Fruit fly (Drosophila melanogaster) whole organism, embryonic: ENCODE data around the gene CG14220.

Experiments used
- Blimp-1 ChIP-seq: fragments of 200-800 bp; sonication (Bioruptor generic); optimal IDR thresholded peaks from 3 replicates; lab custom pipeline; 2018; ENCODE audit warnings: missing biosample characterization, missing genetic modification characterization, mild to moderate bottlenecking, moderate library complexity, missing genetic modification reagents
- C15 ChIP-seq: fragments of 200-800 bp; sonication (Bioruptor generic); IDR thresholded peaks from 3 replicates; pipeline ENCODE4 v1.3.6; 2022; ENCODE audit warnings: missing biosample characterization, missing genetic modification characterization
- CG1024 ChIP-seq: fragments of 200-800 bp; sonication (Bioruptor generic); IDR thresholded peaks from 2 replicates; pipeline ENCODE4 v1.3.6; 2022; ENCODE audit warnings: missing biosample characterization, missing genetic modification characterization
- CG11085 ChIP-seq: fragments of 200-800 bp; sonication (Bioruptor generic); IDR thresholded peaks from 2 replicates; pipeline ENCODE4 v1.3.6; 2022; ENCODE audit warnings: missing biosample characterization, missing genetic modification characterization
- CG12659 ChIP-seq: fragments of 200-800 bp; sonication (Bioruptor generic); optimal IDR thresholded peaks from 3 replicates; lab custom pipeline; 2017; ENCODE audit warnings: mild to moderate bottlenecking, missing biosample characterization, missing genetic modification reagents, missing genetic modification characterization
- CG13287 ChIP-seq: fragments of 200-800 bp; sonication (Bioruptor generic); IDR thresholded peaks from 2 replicates; pipeline ENCODE4 v1.3.6; 2022; ENCODE audit warnings: missing biosample characterization, missing genetic modification characterization; ENCODE audit not compliant: partially characterized antibody
- CG14014 ChIP-seq: fragments of 200-800 bp; sonication (Bioruptor generic); IDR thresholded peaks from 2 replicates; pipeline ENCODE4 v1.3.6; 2022; ENCODE audit warnings: missing biosample characterization, missing genetic modification characterization
- CG16815 ChIP-seq: fragments of 200-800 bp; sonication (Bioruptor generic); optimal IDR thresholded peaks from 3 replicates; lab custom pipeline; 2017; ENCODE audit warnings: missing biosample characterization, mild to moderate bottlenecking, missing genetic modification characterization
- CG17328 ChIP-seq: fragments of 200-800 bp; sonication (Bioruptor generic); IDR thresholded peaks from 2 replicates; pipeline ENCODE4 v1.3.6; 2022; ENCODE audit warnings: missing biosample characterization, missing genetic modification characterization
- CG17802 ChIP-seq: fragments of 200-800 bp; sonication (Bioruptor generic); optimal IDR thresholded peaks from 2 replicates; lab custom pipeline; 2018; ENCODE audit warnings: missing biosample characterization, mild to moderate bottlenecking, missing genetic modification characterization, moderate library complexity
- CG3407 ChIP-seq: fragments of 200-800 bp; sonication (Bioruptor generic); optimal IDR thresholded peaks from 2 replicates; lab custom pipeline; 2018; ENCODE audit warnings: missing biosample characterization, mild to moderate bottlenecking, missing genetic modification characterization
- CG6254 ChIP-seq: fragments of 200-800 bp; sonication (Bioruptor generic); optimal IDR thresholded peaks from 3 replicates; lab custom pipeline; 2017; ENCODE audit warnings: mild to moderate bottlenecking, missing biosample characterization, missing genetic modification reagents, missing genetic modification characterization
- CG6689 ChIP-seq: fragments of 200-800 bp; sonication (Bioruptor generic); IDR thresholded peaks from 2 replicates; pipeline ENCODE4 v1.3.6; 2022; ENCODE audit warnings: missing biosample characterization, missing genetic modification characterization
- CG7963 ChIP-seq: fragments of 200-800 bp; sonication (Bioruptor generic); IDR thresholded peaks from 3 replicates; pipeline ENCODE4 v1.3.6; 2022; ENCODE audit warnings: missing biosample characterization, missing genetic modification characterization; ENCODE audit not compliant: partially characterized antibody
- CG8478 ChIP-seq: fragments of >200 bp; optimal IDR thresholded peaks from 2 replicates; lab custom pipeline; 2018
- CG9797 ChIP-seq: fragments of 200-800 bp; sonication (Bioruptor generic); optimal IDR thresholded peaks from 3 replicates; lab custom pipeline; 2018; ENCODE audit warnings: missing biosample characterization, mild to moderate bottlenecking, missing genetic modification characterization
- CHES-1-like ChIP-seq: fragments of 200-800 bp; sonication (Bioruptor generic); optimal IDR thresholded peaks from 2 replicates; lab custom pipeline; 2016; ENCODE audit warnings: missing biosample characterization, missing genetic modification characterization
- D19B ChIP-seq: fragments of 200-800 bp; sonication (Bioruptor generic); optimal IDR thresholded peaks from 2 replicates; lab custom pipeline; 2017; ENCODE audit warnings: missing biosample characterization, mild to moderate bottlenecking, missing genetic modification characterization
- Doc2 ChIP-seq: fragments of 200-800 bp; sonication (Bioruptor generic); IDR thresholded peaks from 2 replicates; pipeline ENCODE4 v1.3.6; 2022; ENCODE audit warnings: missing biosample characterization, missing genetic modification characterization
- Doc3 ChIP-seq: fragments of 200-800 bp; sonication (Bioruptor generic); IDR thresholded peaks from 3 replicates; pipeline ENCODE4 v1.3.6; 2022; ENCODE audit warnings: missing biosample characterization, missing genetic modification characterization; ENCODE audit not compliant: partially characterized antibody
- Ets65A ChIP-seq: fragments of 200-800 bp; sonication (Bioruptor generic); peaks from one replicate; lab custom pipeline; 2016; ENCODE audit warnings: missing biosample characterization, missing genetic modification characterization
- Hr78 ChIP-seq, 2 experiments: fragments of 200-800 bp in 1 of 2; fragments of >200 bp in 1 of 2; sonication (Bioruptor generic) in 1 of 2; optimal IDR thresholded peaks; 2 replicates each; lab custom pipeline; 2017 to 2019; ENCODE audit warnings: missing biosample characterization in 2 of 2, missing genetic modification characterization in 2 of 2, mild to moderate bottlenecking in 1 of 2, moderate library complexity in 1 of 2
- NC2α ChIP-seq: fragments of 200-800 bp; sonication (Bioruptor generic); optimal IDR thresholded peaks from 2 replicates; lab custom pipeline; 2016; ENCODE audit warnings: missing biosample characterization, missing genetic modification characterization
- Rfx ChIP-seq: fragments of 200-800 bp; sonication (Bioruptor generic); IDR thresholded peaks from 2 replicates; pipeline ENCODE4 v1.3.6; 2022; ENCODE audit warnings: missing biosample characterization, missing genetic modification characterization
- Spps ChIP-seq: fragments of 200-800 bp; sonication (Bioruptor generic); optimal IDR thresholded peaks from 2 replicates; lab custom pipeline; 2018; ENCODE audit warnings: missing biosample characterization, mild to moderate bottlenecking, missing genetic modification characterization
- aop ChIP-seq: fragments of 200-800 bp; sonication (Bioruptor generic); IDR thresholded peaks from 2 replicates; pipeline ENCODE4 v1.3.6; 2022; ENCODE audit warnings: missing biosample characterization, missing genetic modification characterization
- bcd ChIP-seq: fragments of 200-800 bp; sonication (Bioruptor generic); optimal IDR thresholded peaks from 2 replicates; lab custom pipeline; 2017; ENCODE audit warnings: missing biosample characterization, mild to moderate bottlenecking, missing genetic modification characterization
- chinmo ChIP-seq: fragments of 200-800 bp; sonication (Bioruptor generic); IDR thresholded peaks from 4 replicates; pipeline ENCODE4 v1.3.6; 2022; ENCODE audit warnings: missing biosample characterization, missing genetic modification characterization; ENCODE audit not compliant: partially characterized antibody
- gcm ChIP-seq: fragments of 200-800 bp; sonication (Bioruptor generic); optimal IDR thresholded peaks from 2 replicates; lab custom pipeline; 2019; ENCODE audit warnings: missing biosample characterization, mild to moderate bottlenecking, missing genetic modification characterization, moderate library complexity
- gcm2 ChIP-seq: fragments of 200-800 bp; sonication (Bioruptor generic); optimal IDR thresholded peaks from 2 replicates; lab custom pipeline; 2016; ENCODE audit warnings: missing biosample characterization, missing genetic modification characterization
- hb ChIP-seq: fragments of 200-800 bp; sonication (Bioruptor generic); IDR thresholded peaks from 3 replicates; pipeline ENCODE4 v1.3.6; 2022; ENCODE audit warnings: missing biosample characterization, missing genetic modification characterization; ENCODE audit not compliant: partially characterized antibody
- jigr1 ChIP-seq: fragments of 200-800 bp; sonication (Bioruptor generic); IDR thresholded peaks from 3 replicates; pipeline ENCODE4 v1.3.6; 2022; ENCODE audit warnings: missing biosample characterization, missing genetic modification characterization
- kay ChIP-seq: fragments of 200-800 bp; sonication (Bioruptor generic); optimal IDR thresholded peaks from 2 replicates; lab custom pipeline; 2016; ENCODE audit warnings: missing biosample characterization, missing genetic modification characterization
- lab ChIP-seq: fragments of 200-800 bp; sonication (Bioruptor generic); optimal IDR thresholded peaks from 3 replicates; lab custom pipeline; 2017; ENCODE audit warnings: missing biosample characterization, missing genetic modification characterization, mild to moderate bottlenecking, moderate library complexity, missing genetic modification reagents
- lbe ChIP-seq: fragments of 200-800 bp; sonication (Bioruptor generic); optimal IDR thresholded peaks from 2 replicates; lab custom pipeline; 2016; ENCODE audit warnings: missing biosample characterization, mild to moderate bottlenecking, missing genetic modification characterization
- mirr ChIP-seq: fragments of 200-800 bp; sonication (Bioruptor generic); optimal IDR thresholded peaks from 3 replicates; lab custom pipeline; 2018; ENCODE audit warnings: missing biosample characterization, mild to moderate bottlenecking, missing genetic modification characterization
- nau ChIP-seq: fragments of 200-800 bp; sonication (Bioruptor generic); optimal IDR thresholded peaks from 3 replicates; lab custom pipeline; 2017; ENCODE audit warnings: missing biosample characterization, mild to moderate bottlenecking, missing genetic modification characterization, missing genetic modification reagents
- org-1 ChIP-seq: fragments of 200-800 bp; sonication (Bioruptor generic); optimal IDR thresholded peaks from 2 replicates; lab custom pipeline; 2017; ENCODE audit warnings: missing biosample characterization, missing genetic modification characterization
- sd ChIP-seq: fragments of 200-800 bp; sonication (Bioruptor generic); optimal IDR thresholded peaks from 3 replicates; lab custom pipeline; 2018; ENCODE audit warnings: missing biosample characterization, mild to moderate bottlenecking, missing genetic modification characterization, moderate library complexity
- sens ChIP-seq: fragments of 200-800 bp; sonication (Bioruptor generic); peaks from one replicate; lab custom pipeline; 2016; ENCODE audit warnings: missing biosample characterization, missing genetic modification characterization
- sim ChIP-seq: fragments of 200-800 bp; sonication (Bioruptor generic); IDR thresholded peaks from 2 replicates; pipeline ENCODE4 v1.3.6; 2022; ENCODE audit warnings: missing biosample characterization, missing genetic modification characterization
- ssp ChIP-seq: fragments of 200-800 bp; sonication (Bioruptor generic); IDR thresholded peaks from 2 replicates; pipeline ENCODE4 v1.3.6; 2022; ENCODE audit warnings: missing biosample characterization, missing genetic modification characterization
- stwl ChIP-seq: fragments of 200-800 bp; sonication (Bioruptor generic); optimal IDR thresholded peaks from 3 replicates; lab custom pipeline; 2018; ENCODE audit warnings: missing biosample characterization, mild to moderate bottlenecking, missing genetic modification characterization, moderate library complexity
- tap ChIP-seq: fragments of 200-800 bp; optimal IDR thresholded peaks from 3 replicates; lab custom pipeline; 2019; ENCODE audit warnings: missing biosample characterization, mild to moderate bottlenecking, missing genetic modification characterization, moderate library complexity
- tgo ChIP-seq: fragments of 200-800 bp; sonication (Bioruptor generic); IDR thresholded peaks from 3 replicates; pipeline ENCODE4 v1.3.6; 2022; ENCODE audit warnings: missing biosample characterization, missing genetic modification characterization
- tio ChIP-seq: fragments of 200-800 bp; sonication (Bioruptor generic); optimal IDR thresholded peaks from 2 replicates; lab custom pipeline; 2017; ENCODE audit warnings: missing biosample characterization, missing genetic modification characterization, inconsistent platforms
- usp ChIP-seq: fragments of >200 bp; optimal IDR thresholded peaks from 2 replicates; lab custom pipeline; 2017; ENCODE audit warnings: missing biosample characterization, missing genetic modification characterization
- wdn ChIP-seq: fragments of 200-800 bp; sonication (Bioruptor generic); IDR thresholded peaks from 2 replicates; pipeline ENCODE4 v1.3.6; 2022; ENCODE audit warnings: missing biosample characterization, missing genetic modification characterization
- yki ChIP-seq: fragments of >200 bp; optimal IDR thresholded peaks from 3 replicates; lab custom pipeline; 2018
- zen2 ChIP-seq: fragments of 200-800 bp; sonication (Bioruptor generic); IDR thresholded peaks from 3 replicates; pipeline ENCODE4 v1.3.6; 2022; ENCODE audit warnings: missing biosample characterization, missing genetic modification characterization; ENCODE audit not compliant: partially characterized antibody
- zfh2 ChIP-seq: fragments of 200-800 bp; sonication (Bioruptor generic); optimal IDR thresholded peaks from 2 replicates; lab custom pipeline; 2016; ENCODE audit warnings: missing biosample characterization, missing genetic modification characterization

Gene CG14220

DNA sequence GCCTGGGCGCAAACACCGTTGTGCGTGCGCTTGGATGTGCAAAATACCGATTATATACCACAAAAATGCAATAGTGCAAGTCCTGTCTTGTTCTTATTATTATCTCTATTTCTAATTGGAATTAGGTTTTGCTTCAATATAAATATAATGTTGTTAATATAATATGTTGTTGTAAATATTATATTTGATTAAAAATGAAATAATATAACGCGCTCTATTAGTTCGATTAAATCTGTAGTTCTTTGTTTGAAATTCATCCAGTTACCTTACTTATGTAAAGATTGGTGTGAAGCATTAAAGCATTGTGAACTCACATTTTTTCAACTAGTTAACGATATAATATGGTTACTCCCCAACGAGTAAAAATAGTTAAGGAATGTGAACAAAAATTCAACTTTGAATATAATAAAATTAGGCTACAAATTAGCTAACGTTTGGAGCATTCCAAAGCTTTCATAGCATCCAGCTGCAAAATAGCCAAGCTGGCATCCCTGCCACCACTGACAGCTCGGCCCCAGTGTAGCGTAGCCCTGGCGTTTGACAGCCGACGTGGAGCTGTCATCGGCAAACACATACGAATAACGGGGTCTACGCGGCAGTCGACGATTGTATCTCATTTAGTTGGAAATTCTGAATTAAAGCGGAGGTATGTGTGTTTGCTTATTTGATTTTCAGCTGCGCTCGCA, 41.3 kb upstream of the CG14220 start, which contains the start of the genes CG12237 and Sec61gamma (continued):
- TF ChIP-seq C15 (GFP tag; lab: Robert Waterston, UW) (no peak), tgo (GFP tag; lab: Robert Waterston, UW) (no peak), CG12659 (GFP tag; lab: Kevin White, UChicago) (peak; percentile 77), Blimp-1 (GFP tag; lab: Kevin White, UChicago) (no peak), CG7963 (no peak), NC2α (no peak), nau (no peak), sens (GFP tag; lab: Kevin White, UChicago) (peak; percentile 71), gcm (GFP tag; lab: Kevin White, UChicago) (no peak), aop (no peak), CG13287 (GFP tag; lab: Robert Waterston, UW) (no peak; the same call in 1 of the 2 replicates), zen2 (GFP tag; lab: Robert Waterston, UW) (no peak), CG6689 (GFP tag; lab: Robert Waterston, UW) (no peak), jigr1 (GFP tag; lab: Robert Waterston, UW) (no peak), CG16815 (GFP tag; lab: Kevin White, UChicago) (no peak), CG3407 (GFP tag; lab: Kevin White, UChicago) (no peak), Doc3 (GFP tag; lab: Robert Waterston, UW) (no peak), CG11085 (GFP tag; lab: Robert Waterston, UW) (no peak), Spps (no peak), sim (GFP tag; lab: Robert Waterston, UW) (no peak), CG9797 (GFP tag; lab: Kevin White, UChicago) (peak; percentile 31), mirr (GFP tag; lab: Kevin White, UChicago) (peak; percentile 26), tio (GFP tag; lab: Kevin White, UChicago) (no peak), zfh2 (GFP tag; lab: Kevin White, UChicago) (peak; percentile 37), lab (GFP tag; lab: Kevin White, UChicago) (no peak), Rfx (GFP tag; lab: Robert Waterston, UW) (peak; percentile 72), ssp (GFP tag; lab: Robert Waterston, UW) (peak; percentile 30), CG8478 (lab: Kevin White, UChicago) (no peak), CG1024 (GFP tag; lab: Robert Waterston, UW) (no peak), usp (GFP tag; lab: Kevin White, UChicago) (no peak), gcm2 (GFP tag; lab: Kevin White, UChicago) (no peak), chinmo (GFP tag; lab: Robert Waterston, UW) (no peak), wdn (GFP tag; lab: Robert Waterston, UW) (no peak), D19B (GFP tag; lab: Kevin White, UChicago) (no peak), CG17802 (tag; lab: Kevin White, UChicago) (peak; percentile 15), CG14014 (GFP tag; lab: Robert Waterston, UW) (peak; percentile 9; the same call in 1 of the 2 replicates), CHES-1-like (GFP tag; lab: Kevin White, UChicago) (peak; percentile 43), org-1 (GFP tag; lab: Kevin White, UChicago) (no peak), CG17328 (GFP tag; lab: Robert Waterston, UW) (no peak), stwl (tag; lab: Kevin White, UChicago) (peak; percentile 45), tap (tag; lab: Kevin White, UChicago) (no peak), Ets65A (GFP tag; lab: Kevin White, UChicago) (peak; percentile 59), kay (GFP tag; lab: Kevin White, UChicago) (no peak), CG6254 (GFP tag; lab: Kevin White, UChicago) (no peak), bcd (GFP tag; lab: Kevin White, UChicago) (peak; percentile 42), Hr78 (GFP tag; optimal IDR thresholded peaks at IDR 0.05; lab: Kevin White, UChicago) (no peak), Doc2 (GFP tag; lab: Robert Waterston, UW) (no peak), lbe (GFP tag; lab: Kevin White, UChicago) (no peak), hb (GFP tag; lab: Robert Waterston, UW) (no peak), yki (no peak), sd (peak; percentile 84)
